Fruit fly (Drosophila melanogaster) whole organism, embryonic: Measurements from ENCODE around the gene morgue.

Experiments used
- Abd-B ChIP-seq: fragments of 200-800 bp; sonication (Bioruptor generic); optimal IDR thresholded peaks from 2 replicates; lab custom pipeline; 2018; ENCODE audit warnings: missing biosample characterization, mild to moderate bottlenecking, missing genetic modification characterization, moderate library complexity
- Atf-2 ChIP-seq: fragments of 200-800 bp; sonication (Bioruptor generic); optimal IDR thresholded peaks from 2 replicates; lab custom pipeline; 2016; ENCODE audit warnings: missing biosample characterization, missing genetic modification characterization
- Atf6 ChIP-seq: fragments of 200-800 bp; sonication (Bioruptor generic); IDR thresholded peaks from 2 replicates; pipeline ENCODE4 v1.3.6; 2022; ENCODE audit warnings: missing biosample characterization, missing genetic modification characterization
- BEAF-32 ChIP-seq: fragments of 200-800 bp; sonication (Bioruptor generic); optimal IDR thresholded peaks from 3 replicates; lab custom pipeline; 2017; ENCODE audit warnings: missing biosample characterization, missing genetic modification characterization, mild to moderate bottlenecking, moderate library complexity, missing genetic modification reagents
- BtbVII ChIP-seq: fragments of 200-800 bp; sonication (Bioruptor generic); optimal IDR thresholded peaks from 3 replicates; lab custom pipeline; 2017; ENCODE audit warnings: missing biosample characterization, mild to moderate bottlenecking, missing genetic modification characterization
- CG10274 ChIP-seq: fragments of 200-800 bp; sonication (Bioruptor generic); optimal IDR thresholded peaks from 3 replicates; lab custom pipeline; 2017; ENCODE audit warnings: missing biosample characterization, mild to moderate bottlenecking, missing genetic modification characterization
- CG11696 ChIP-seq: fragments of 200-800 bp; sonication (Bioruptor generic); IDR thresholded peaks from 2 replicates; pipeline ENCODE4 v1.3.6; 2022; ENCODE audit warnings: missing biosample characterization, missing genetic modification characterization
- CG13894 ChIP-seq: fragments of 200-800 bp; sonication (Bioruptor generic); optimal IDR thresholded peaks from 3 replicates; lab custom pipeline; 2018; ENCODE audit warnings: missing biosample characterization, mild to moderate bottlenecking, missing genetic modification characterization, moderate library complexity
- CG14710 ChIP-seq: fragments of 200-800 bp; sonication (Bioruptor generic); optimal IDR thresholded peaks from 3 replicates; lab custom pipeline; 2019; ENCODE audit warnings: missing biosample characterization, mild to moderate bottlenecking, missing genetic modification characterization, moderate library complexity
- CG14860 ChIP-seq: fragments of 200-800 bp; sonication (Bioruptor generic); IDR thresholded peaks from 3 replicates; pipeline ENCODE4 v1.3.6; 2022; ENCODE audit warnings: missing biosample characterization, missing genetic modification characterization; ENCODE audit not compliant: partially characterized antibody
- CG16779 ChIP-seq: fragments of 200-800 bp; sonication (Bioruptor generic); IDR thresholded peaks from 2 replicates; pipeline ENCODE4 v1.3.6; 2022; ENCODE audit warnings: missing biosample characterization, missing genetic modification characterization
- CG17612 ChIP-seq: fragments of 200-800 bp; sonication (Bioruptor generic); IDR thresholded peaks from 2 replicates; pipeline ENCODE4 v1.3.6; 2022; ENCODE audit warnings: missing biosample characterization, missing genetic modification characterization
- CG1832 ChIP-seq: fragments of 200-800 bp; sonication (Bioruptor generic); optimal IDR thresholded peaks from 2 replicates; lab custom pipeline; 2017; ENCODE audit warnings: missing biosample characterization, mild to moderate bottlenecking, missing genetic modification characterization, inconsistent platforms
- CG2120 ChIP-seq: fragments of 200-800 bp; sonication (Bioruptor generic); optimal IDR thresholded peaks from 3 replicates; lab custom pipeline; 2016; ENCODE audit warnings: missing biosample characterization, missing genetic modification characterization
- CG43689 ChIP-seq: fragments of 200-800 bp; sonication (Bioruptor generic); IDR thresholded peaks from 2 replicates; pipeline ENCODE4 v1.3.6; 2022; ENCODE audit warnings: missing biosample characterization, missing genetic modification characterization
- CG6254 ChIP-seq: fragments of 200-800 bp; sonication (Bioruptor generic); optimal IDR thresholded peaks from 3 replicates; lab custom pipeline; 2017; ENCODE audit warnings: mild to moderate bottlenecking, missing biosample characterization, missing genetic modification reagents, missing genetic modification characterization
- CG6765 ChIP-seq: fragments of 200-800 bp; sonication (Bioruptor generic); optimal IDR thresholded peaks from 3 replicates; lab custom pipeline; 2017; ENCODE audit warnings: missing biosample characterization, mild to moderate bottlenecking, missing genetic modification characterization
- CG8765 ChIP-seq: fragments of 200-800 bp; sonication (Bioruptor generic); IDR thresholded peaks from 2 replicates; pipeline ENCODE4 v1.3.6; 2022; ENCODE audit warnings: missing biosample characterization, missing genetic modification characterization
- CG8944 ChIP-seq: fragments of 200-800 bp; sonication (Bioruptor generic); optimal IDR thresholded peaks from 3 replicates; lab custom pipeline; 2016; ENCODE audit warnings: missing biosample characterization, missing genetic modification characterization
- CG9817 ChIP-seq: fragments of 200-800 bp; sonication (Bioruptor generic); optimal IDR thresholded peaks from 2 replicates; lab custom pipeline; 2018; ENCODE audit warnings: missing biosample characterization, mild to moderate bottlenecking, missing genetic modification characterization, moderate library complexity
- Chrac-16 ChIP-seq: fragments of 200-800 bp; sonication (Bioruptor generic); optimal IDR thresholded peaks from 3 replicates; lab custom pipeline; 2016; ENCODE audit warnings: missing biosample characterization, missing genetic modification characterization
- Dad ChIP-seq: fragments of 200-800 bp; sonication (Bioruptor generic); optimal IDR thresholded peaks from 3 replicates; lab custom pipeline; 2016; ENCODE audit warnings: missing biosample characterization, missing genetic modification characterization
- Drgx ChIP-seq: fragments of 200-800 bp; sonication (Bioruptor generic); IDR thresholded peaks from 2 replicates; pipeline ENCODE4 v1.3.6; 2022; ENCODE audit warnings: missing biosample characterization, missing genetic modification characterization
- Fer1 ChIP-seq: fragments of 200-800 bp; sonication (Bioruptor generic); optimal IDR thresholded peaks from 2 replicates; lab custom pipeline; 2017; ENCODE audit warnings: missing biosample characterization, mild to moderate bottlenecking, missing genetic modification characterization
- MESR4 ChIP-seq: fragments of 200-800 bp; sonication (Bioruptor generic); optimal IDR thresholded peaks from 2 replicates; lab custom pipeline; 2018; ENCODE audit warnings: missing biosample characterization, mild to moderate bottlenecking, missing genetic modification characterization, moderate library complexity
- NfI ChIP-seq: fragments of 200-800 bp; sonication (Bioruptor generic); optimal IDR thresholded peaks from 3 replicates; lab custom pipeline; 2018; ENCODE audit warnings: missing biosample characterization, mild to moderate bottlenecking, missing genetic modification characterization, moderate library complexity
- Opbp ChIP-seq: fragments of 200-800 bp; sonication (Bioruptor generic); IDR thresholded peaks from 3 replicates; pipeline ENCODE4 v1.3.6; 2022; ENCODE audit warnings: missing biosample characterization, missing genetic modification characterization; ENCODE audit not compliant: partially characterized antibody
- Sin3A ChIP-seq: fragments of >200 bp; optimal IDR thresholded peaks from 2 replicates; lab custom pipeline; 2018
- TFAM ChIP-seq: fragments of 200-800 bp; sonication (Bioruptor generic); optimal IDR thresholded peaks from 2 replicates; lab custom pipeline; 2017; ENCODE audit warnings: missing biosample characterization, missing genetic modification characterization, inconsistent platforms
- al ChIP-seq: fragments of 200-800 bp; sonication (Bioruptor generic); IDR thresholded peaks from 2 replicates; pipeline ENCODE4 v1.3.6; 2022; ENCODE audit warnings: missing biosample characterization, missing genetic modification characterization
- ato ChIP-seq: fragments of 200-800 bp; sonication (Bioruptor generic); IDR thresholded peaks from 2 replicates; pipeline ENCODE4 v1.3.6; 2022; ENCODE audit warnings: missing biosample characterization, missing genetic modification characterization; ENCODE audit not compliant: partially characterized antibody
- cwo ChIP-seq: fragments of 200-800 bp; sonication (Bioruptor generic); optimal IDR thresholded peaks from 3 replicates; lab custom pipeline; 2017; ENCODE audit warnings: missing biosample characterization, missing genetic modification characterization, mild to moderate bottlenecking, moderate library complexity, missing genetic modification reagents
- dm ChIP-seq: fragments of 200-800 bp; sonication (Bioruptor generic); optimal IDR thresholded peaks from 3 replicates; lab custom pipeline; 2016; ENCODE audit warnings: missing biosample characterization, missing genetic modification characterization
- fd102C ChIP-seq: fragments of 200-800 bp; sonication (Bioruptor generic); optimal IDR thresholded peaks from 2 replicates; lab custom pipeline; 2018; ENCODE audit warnings: missing biosample characterization, mild to moderate bottlenecking, missing genetic modification characterization, moderate library complexity
- grau ChIP-seq: fragments of 200-800 bp; optimal IDR thresholded peaks from 3 replicates; lab custom pipeline; 2019; ENCODE audit warnings: missing biosample characterization, mild to moderate bottlenecking, missing genetic modification characterization, moderate library complexity
- ken ChIP-seq: fragments of 200-800 bp; sonication (Bioruptor generic); IDR thresholded peaks from 3 replicates; pipeline ENCODE4 v1.3.6; 2022; ENCODE audit warnings: missing biosample characterization, missing genetic modification characterization
- lbe ChIP-seq: fragments of 200-800 bp; sonication (Bioruptor generic); optimal IDR thresholded peaks from 2 replicates; lab custom pipeline; 2016; ENCODE audit warnings: missing biosample characterization, mild to moderate bottlenecking, missing genetic modification characterization
- lilli ChIP-seq: fragments of 200-800 bp; sonication (Bioruptor generic); optimal IDR thresholded peaks from 3 replicates; lab custom pipeline; 2016; ENCODE audit warnings: missing biosample characterization, missing genetic modification characterization
- mirr ChIP-seq: fragments of 200-800 bp; sonication (Bioruptor generic); optimal IDR thresholded peaks from 3 replicates; lab custom pipeline; 2018; ENCODE audit warnings: missing biosample characterization, mild to moderate bottlenecking, missing genetic modification characterization
- nau ChIP-seq: fragments of 200-800 bp; sonication (Bioruptor generic); optimal IDR thresholded peaks from 3 replicates; lab custom pipeline; 2017; ENCODE audit warnings: missing biosample characterization, mild to moderate bottlenecking, missing genetic modification characterization, missing genetic modification reagents
- onecut ChIP-seq: fragments of 200-800 bp; sonication (Bioruptor generic); IDR thresholded peaks from 2 replicates; pipeline ENCODE4 v1.3.6; 2022; ENCODE audit warnings: missing biosample characterization, missing genetic modification characterization
- peb ChIP-seq: fragments of 200-800 bp; sonication (Bioruptor generic); IDR thresholded peaks from 2 replicates; pipeline ENCODE4 v1.3.6; 2022; ENCODE audit warnings: missing biosample characterization, missing genetic modification characterization
- pnt ChIP-seq: fragments of 200-800 bp; sonication (Bioruptor generic); optimal IDR thresholded peaks from 3 replicates; lab custom pipeline; 2016; ENCODE audit warnings: missing biosample characterization, missing genetic modification characterization
- prd ChIP-seq, 3 experiments: fragments of >200 bp in 2 of 3; fragments of 200-800 bp in 1 of 3; sonication (Bioruptor generic) in 1 of 3; optimal IDR thresholded peaks in 2 of 3; IDR thresholded peaks in 1 of 3; 2 replicates in 2 of 3; 3 replicates in 1 of 3; pipeline versions ENCODE4 v1.3.6 to Lab custom; 2017 to 2022; ENCODE audit warnings: missing biosample characterization in 1 of 3, missing genetic modification characterization in 1 of 3
- row ChIP-seq: fragments of 200-800 bp; sonication (Bioruptor generic); IDR thresholded peaks from 3 replicates; pipeline ENCODE4 v1.3.6; 2022; ENCODE audit warnings: missing biosample characterization, missing genetic modification characterization
- run ChIP-seq: fragments of 200-800 bp; sonication (Bioruptor generic); optimal IDR thresholded peaks from 3 replicates; lab custom pipeline; 2018; ENCODE audit warnings: missing biosample characterization, mild to moderate bottlenecking, missing genetic modification characterization
- schlank ChIP-seq: fragments of 200-800 bp; sonication (Bioruptor generic); optimal IDR thresholded peaks from 2 replicates; lab custom pipeline; 2018; ENCODE audit warnings: missing biosample characterization, mild to moderate bottlenecking, missing genetic modification characterization
- sens-2 ChIP-seq: fragments of 200-800 bp; sonication (Bioruptor generic); IDR thresholded peaks from 2 replicates; pipeline ENCODE4 v1.3.6; 2022; ENCODE audit warnings: missing biosample characterization, missing genetic modification characterization
- slp2 ChIP-seq: fragments of 200-800 bp; sonication (Bioruptor generic); optimal IDR thresholded peaks from 2 replicates; lab custom pipeline; 2016; ENCODE audit warnings: missing biosample characterization, missing genetic modification characterization
- tna ChIP-seq: fragments of 200-800 bp; sonication (Bioruptor generic); IDR thresholded peaks from 2 replicates; pipeline ENCODE4 v1.3.6; 2022; ENCODE audit warnings: missing biosample characterization, missing genetic modification characterization; ENCODE audit not compliant: partially characterized antibody
- z ChIP-seq: fragments of 200-800 bp; sonication (Bioruptor generic); IDR thresholded peaks from 3 replicates; pipeline ENCODE4 v1.3.6; 2022; ENCODE audit warnings: missing biosample characterization, missing genetic modification characterization

The morgue gene

dm6 chr2L:4444457-4444856 is at the start of gene morgue, which contains the start of gene Elp3 (continued):
- TF ChIP-seq nau (GFP tag; lab: Kevin White, UChicago) (no peak), CG16779 (no peak), al (GFP tag; lab: Robert Waterston, UW) (no peak), prd (optimal IDR thresholded peaks at IDR 0.05; lab: Kevin White, UChicago) (no peak), prd (GFP tag; IDR thresholded peaks at IDR 0.05; lab: Robert Waterston, UW) (no peak), dm (GFP tag; lab: Kevin White, UChicago) (peak; percentile 89), Atf-2 (GFP tag; lab: Kevin White, UChicago) (no peak), lilli (no peak), CG8944 (no peak), CG10274 (GFP tag; lab: Kevin White, UChicago) (no peak), z (no peak), Drgx (no peak), CG17612 (GFP tag; lab: Robert Waterston, UW) (no peak), peb (GFP tag; lab: Robert Waterston, UW) (no peak), CG14710 (peak; percentile 55), grau (tag; lab: Kevin White, UChicago) (peak; percentile 14), BEAF-32 (peak; percentile 50), cwo (GFP tag; lab: Kevin White, UChicago) (peak; percentile 45), onecut (GFP tag; lab: Robert Waterston, UW) (peak; percentile 45), schlank (no peak), ato (GFP tag; lab: Robert Waterston, UW) (peak; percentile 82), run (tag; lab: Kevin White, UChicago) (no peak), tna (GFP tag; lab: Robert Waterston, UW) (peak; percentile 83), Sin3A (lab: Kevin White, UChicago) (peak; percentile 53), NfI (GFP tag; lab: Kevin White, UChicago) (no peak), BtbVII (GFP tag; lab: Kevin White, UChicago) (no peak), Opbp (GFP tag; lab: Robert Waterston, UW) (peak; percentile 72; the same call in 2 of the 3 replicates), CG6765 (GFP tag; lab: Kevin White, UChicago) (no peak), CG14860 (GFP tag; lab: Robert Waterston, UW) (peak; percentile 72), Abd-B (GFP tag; lab: Kevin White, UChicago) (no peak), CG9817 (tag; lab: Kevin White, UChicago) (no peak), CG11696 (GFP tag; lab: Robert Waterston, UW) (no peak), mirr (GFP tag; lab: Kevin White, UChicago) (peak; percentile 14), slp2 (GFP tag; lab: Kevin White, UChicago) (no peak), ken (no peak), row (0 out of 3 replicates have a peak, but pooled peaks have one; percentile 14), CG8765 (no peak), CG13894 (tag; lab: Kevin White, UChicago) (no peak), CG43689 (GFP tag; lab: Robert Waterston, UW) (no peak), CG6254 (GFP tag; lab: Kevin White, UChicago) (no peak), sens-2 (GFP tag; lab: Robert Waterston, UW) (no peak), fd102C (GFP tag; lab: Kevin White, UChicago) (no peak), pnt (no peak), Fer1 (peak; percentile 17), Dad (GFP tag; lab: Kevin White, UChicago) (no peak), lbe (GFP tag; lab: Kevin White, UChicago) (no peak), TFAM (GFP tag; lab: Kevin White, UChicago) (no peak), MESR4 (peak; percentile 86), Atf6 (no peak), CG1832 (GFP tag; lab: Kevin White, UChicago) (no peak), CG2120 (GFP tag; lab: Kevin White, UChicago) (no peak), Chrac-16 (no peak)
